Fruit fly (Drosophila melanogaster): ENCODE results near the gene mbf1.

DNA sequence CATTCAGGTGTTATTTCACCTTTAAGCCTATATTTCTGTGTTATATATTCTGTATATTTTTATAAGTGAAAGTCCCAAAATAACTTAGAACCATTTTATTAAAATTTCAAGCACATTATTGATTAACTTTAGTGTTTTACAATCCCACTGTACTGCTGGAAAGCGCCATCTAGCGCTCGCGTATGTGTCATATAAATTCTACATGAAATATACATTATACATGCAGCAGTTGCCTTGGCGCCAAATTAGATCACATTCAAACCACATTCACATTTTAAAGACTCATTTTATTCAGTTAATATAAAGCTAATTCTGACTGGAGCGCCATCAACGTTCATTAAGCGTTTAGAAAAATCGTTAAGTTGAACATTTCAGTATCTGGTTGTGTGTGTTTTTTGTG is 10.9 kb upstream of the mbf1 start:
- TF ChIP-seq Blimp-1 (GFP tag; optimal IDR thresholded peaks at IDR 0.05) (no peak), Eip93F (GFP tag; optimal IDR thresholded peaks at IDR 0.05) (no peak), eg (GFP tag; IDR thresholded peaks at IDR 0.05) (no peak), CG7368 (GFP tag; optimal IDR thresholded peaks at IDR 0.05) (no peak), CG8632 (GFP tag; optimal IDR thresholded peaks at IDR 0.05) (no peak), Eip78C (GFP tag) (no peak), lz (GFP tag; optimal IDR thresholded peaks at IDR 0.05) (no peak), pdm3 (GFP tag; optimal IDR thresholded peaks at IDR 0.05) (no peak), CG6276 (GFP tag; optimal IDR thresholded peaks at IDR 0.05) (no peak), OdsH (GFP tag; optimal IDR thresholded peaks at IDR 0.05) (no peak), CG11902 (GFP tag; optimal IDR thresholded peaks at IDR 0.05) (no peak), salr (GFP tag; optimal IDR thresholded peaks at IDR 0.05) (no peak)

Measured in whole organism, prepupa.